Worm (Caenorhabditis elegans) whole organism, young adult: ENCODE results near the gene metl-6.

Experiments used
- B0261.1 ChIP-seq: sonication (generic microtip); optimal IDR thresholded peaks from 2 replicates; lab custom pipeline; 2016; ENCODE audit warnings: mild to moderate bottlenecking, missing genetic modification characterization, moderate library complexity, missing compliant biosample characterization
- B0336.3 ChIP-seq: fragments of 200-800 bp; sonication (Bioruptor generic); IDR thresholded peaks from 2 replicates; pipeline ENCODE4 v1.3.6; 2022; ENCODE audit warnings: missing genetic modification characterization, missing compliant biosample characterization
- D2030.7 ChIP-seq: fragments of 200-800 bp; sonication (Bioruptor generic); IDR thresholded peaks from 2 replicates; pipeline ENCODE4 v1.3.6; 2022; ENCODE audit warnings: missing genetic modification reagents, missing genetic modification characterization, missing compliant biosample characterization
- F22D6.2 ChIP-seq: sonication (generic microtip); optimal IDR thresholded peaks from 2 replicates; lab custom pipeline; 2016; ENCODE audit warnings: mild to moderate bottlenecking, missing genetic modification characterization, missing compliant biosample characterization
- F23B12.7 ChIP-seq: sonication (generic microtip); optimal IDR thresholded peaks from 2 replicates; lab custom pipeline; 2017; ENCODE audit warnings: missing genetic modification characterization, mild to moderate bottlenecking, missing compliant biosample characterization, antibody characterized with exemption, moderate library complexity; ENCODE audit not compliant: insufficient read depth
- F49E8.2 ChIP-seq: sonication (generic microtip); optimal IDR thresholded peaks from 3 replicates; lab custom pipeline; 2017; ENCODE audit warnings: missing genetic modification characterization, mild to moderate bottlenecking, missing compliant biosample characterization, antibody characterized with exemption, moderate library complexity; ENCODE audit not compliant: insufficient read depth
- F57A8.1 ChIP-seq: fragments of 200-800 bp; sonication (Bioruptor generic); optimal IDR thresholded peaks from 2 replicates; lab custom pipeline; 2018; ENCODE audit warnings: mild to moderate bottlenecking, missing genetic modification characterization, moderate library complexity, missing compliant biosample characterization
- F57C9.4 ChIP-seq: sonication (generic microtip); optimal IDR thresholded peaks from 2 replicates; lab custom pipeline; 2017; ENCODE audit warnings: mild to moderate bottlenecking, missing genetic modification characterization, missing compliant biosample characterization
- K11D2.4 ChIP-seq: fragments of 200-800 bp; sonication (Bioruptor generic); IDR thresholded peaks from 2 replicates; pipeline ENCODE4 v1.3.6; 2022; ENCODE audit warnings: missing genetic modification reagents, missing genetic modification characterization, missing compliant biosample characterization
- akir-1 ChIP-seq: fragments of 200-800 bp; sonication (Bioruptor generic); optimal IDR thresholded peaks from 2 replicates; lab custom pipeline; 2018; ENCODE audit warnings: mild to moderate bottlenecking, missing genetic modification characterization, moderate library complexity, missing compliant biosample characterization
- aptf-2 ChIP-seq: fragments of 200-800 bp; sonication (Bioruptor generic); conservative IDR thresholded peaks from 2 replicates; pipeline ENCODE4 v1.3.6; 2022; ENCODE audit warnings: missing genetic modification reagents, missing genetic modification characterization, missing compliant biosample characterization
- athp-1 ChIP-seq: sonication (generic microtip); optimal IDR thresholded peaks from 2 replicates; lab custom pipeline; 2017; ENCODE audit warnings: mild to moderate bottlenecking, missing genetic modification characterization, missing compliant biosample characterization
- attf-3 ChIP-seq: fragments of 200-800 bp; sonication (Bioruptor generic); conservative IDR thresholded peaks from 2 replicates; pipeline ENCODE4 v1.3.6; 2022; ENCODE audit warnings: missing genetic modification reagents, missing genetic modification characterization, missing compliant biosample characterization
- attf-6 ChIP-seq: fragments of 200-800 bp; sonication (Bioruptor generic); IDR thresholded peaks from 2 replicates; pipeline ENCODE4 v1.3.6; 2022; ENCODE audit warnings: missing genetic modification reagents, missing genetic modification characterization, missing compliant biosample characterization
- bed-2 ChIP-seq: fragments of 200-800 bp; sonication (Bioruptor generic); IDR thresholded peaks from 2 replicates; pipeline ENCODE4 v1.3.6; 2022; ENCODE audit warnings: missing genetic modification reagents, missing genetic modification characterization, missing compliant biosample characterization
- ccch-3 ChIP-seq: fragments of 200-800 bp; sonication (Bioruptor generic); optimal IDR thresholded peaks from 2 replicates; lab custom pipeline; 2018; ENCODE audit warnings: mild to moderate bottlenecking, missing genetic modification characterization, missing compliant biosample characterization
- ceh-58 ChIP-seq: fragments of 200-800 bp; sonication (Bioruptor generic); IDR thresholded peaks from 2 replicates; pipeline ENCODE4 v1.3.6; 2022; ENCODE audit warnings: missing genetic modification characterization, missing compliant biosample characterization
- dox-1 ChIP-seq: fragments of 200-800 bp; sonication (Bioruptor generic); IDR thresholded peaks from 2 replicates; pipeline ENCODE4 v1.3.6; 2022; ENCODE audit warnings: missing genetic modification reagents, missing genetic modification characterization, missing compliant biosample characterization
- dpl-1 ChIP-seq: fragments of 150-350 bp; optimal IDR thresholded peaks from 2 replicates; lab custom pipeline; 2014; ENCODE audit warnings: missing biosample characterization, missing genetic modification reagents, missing genetic modification characterization
- egl-18 ChIP-seq: fragments of 200-800 bp; sonication (Bioruptor generic); IDR thresholded peaks from 2 replicates; pipeline ENCODE4 v1.3.6; 2022; ENCODE audit warnings: missing genetic modification reagents, missing genetic modification characterization, missing compliant biosample characterization
- egl-44 ChIP-seq: fragments of 200-800 bp; sonication (Bioruptor generic); IDR thresholded peaks from 2 replicates; pipeline ENCODE4 v1.3.6; 2022; ENCODE audit warnings: missing genetic modification reagents, missing genetic modification characterization, missing compliant biosample characterization
- fkh-3 ChIP-seq: sonication (generic microtip); optimal IDR thresholded peaks from 2 replicates; lab custom pipeline; 2016; ENCODE audit warnings: mild to moderate bottlenecking, missing genetic modification characterization, missing compliant biosample characterization
- hmg-1.2 ChIP-seq: fragments of 200-800 bp; sonication (Bioruptor generic); IDR thresholded peaks from 2 replicates; pipeline ENCODE4 v1.3.6; 2022; ENCODE audit warnings: missing genetic modification reagents, missing genetic modification characterization, missing compliant biosample characterization
- let-526 ChIP-seq: fragments of 200-800 bp; sonication (Bioruptor generic); IDR thresholded peaks from 2 replicates; pipeline ENCODE4 v1.3.6; 2022; ENCODE audit warnings: missing genetic modification reagents, missing genetic modification characterization, missing compliant biosample characterization
- let-607 ChIP-seq, 2 experiments: fragments of 200-800 bp in 1 of 2; sonication (Bioruptor generic) in 1 of 2; sonication (generic microtip) in 1 of 2; optimal IDR thresholded peaks; 2 replicates each; lab custom pipeline; 2016 to 2018; ENCODE audit warnings: mild to moderate bottlenecking in 2 of 2, missing compliant biosample characterization in 2 of 2, missing genetic modification characterization in 2 of 2, moderate library complexity in 2 of 2, missing genotype in 1 of 2
- lin-40 ChIP-seq: sonication (generic microtip); optimal IDR thresholded peaks from 2 replicates; lab custom pipeline; 2016; ENCODE audit warnings: missing genetic modification characterization, mild to moderate bottlenecking, missing compliant biosample characterization, missing genotype, missing genetic modification reagents
- lsy-27 ChIP-seq: sonication (generic microtip); optimal IDR thresholded peaks from 2 replicates; lab custom pipeline; 2017; ENCODE audit warnings: missing genetic modification characterization, mild to moderate bottlenecking, missing compliant biosample characterization, antibody characterized with exemption, missing genotype, borderline replicate concordance; ENCODE audit not compliant: insufficient read depth
- madf-3 ChIP-seq: fragments of 200-800 bp; sonication (Bioruptor generic); IDR thresholded peaks from 2 replicates; pipeline ENCODE4 v1.3.6; 2022; ENCODE audit warnings: missing genetic modification reagents, missing genetic modification characterization, missing compliant biosample characterization
- madf-6 ChIP-seq: fragments of 200-800 bp; sonication (Bioruptor generic); IDR thresholded peaks from 2 replicates; pipeline ENCODE4 v1.3.6; 2022; ENCODE audit warnings: missing genetic modification reagents, missing genetic modification characterization, missing compliant biosample characterization
- mxl-1 ChIP-seq: sonication (generic microtip); optimal IDR thresholded peaks from 2 replicates; lab custom pipeline; 2016; ENCODE audit warnings: missing genetic modification characterization, missing compliant biosample characterization
- rec-8 ChIP-seq, 2 experiments: sonication (generic microtip); optimal IDR thresholded peaks; 2 replicates each; lab custom pipeline; 2016; ENCODE audit warnings: mild to moderate bottlenecking in 2 of 2, missing genetic modification characterization in 2 of 2, missing genetic modification reagents in 2 of 2, missing genotype in 2 of 2, missing biosample characterization in 1 of 2, missing compliant biosample characterization in 1 of 2, moderate library complexity in 1 of 2
- rpc-1 ChIP-seq, 2 experiments: fragments of 150-350 bp in 1 of 2; sonication (generic microtip) in 1 of 2; optimal IDR thresholded peaks; 2 replicates each; lab custom pipeline; 2014 to 2018; ENCODE audit warnings: missing biosample characterization in 1 of 2, missing genetic modification characterization in 1 of 2, missing genetic modification reagents in 1 of 2, missing genotype in 1 of 2
- snpc-1.1 ChIP-seq: sonication (generic microtip); optimal IDR thresholded peaks from 2 replicates; lab custom pipeline; 2017; ENCODE audit warnings: missing genetic modification characterization, mild to moderate bottlenecking, missing compliant biosample characterization, antibody characterized with exemption, moderate library complexity, missing genotype, missing genetic modification reagents; ENCODE audit not compliant: insufficient read depth
- snpc-1.3 ChIP-seq: sonication (generic microtip); optimal IDR thresholded peaks from 2 replicates; lab custom pipeline; 2017; ENCODE audit warnings: missing genetic modification characterization, mild to moderate bottlenecking, missing compliant biosample characterization, antibody characterized with exemption, moderate library complexity, missing genotype, missing genetic modification reagents; ENCODE audit not compliant: insufficient read depth
- tbx-9 ChIP-seq: sonication (generic microtip); optimal IDR thresholded peaks from 2 replicates; lab custom pipeline; 2016; ENCODE audit warnings: borderline replicate concordance, missing genetic modification characterization, inconsistent platforms, missing compliant biosample characterization
- tlf-1 ChIP-seq: fragments of 200-800 bp; sonication (Bioruptor generic); optimal IDR thresholded peaks from 2 replicates; lab custom pipeline; 2018; ENCODE audit warnings: mild to moderate bottlenecking, missing genetic modification characterization, missing compliant biosample characterization
- unc-130 ChIP-seq: sonication (generic microtip); optimal IDR thresholded peaks from 2 replicates; lab custom pipeline; 2016; ENCODE audit warnings: missing genetic modification reagents, missing genetic modification characterization, missing compliant biosample characterization
- xnd-1 ChIP-seq: sonication (generic microtip); optimal IDR thresholded peaks from 2 replicates; lab custom pipeline; 2016; ENCODE audit warnings: missing genotype, missing genetic modification reagents, missing genetic modification characterization, missing compliant biosample characterization
- zim-3 ChIP-seq: sonication (generic microtip); optimal IDR thresholded peaks from 2 replicates; lab custom pipeline; 2017; ENCODE audit warnings: mild to moderate bottlenecking, missing genetic modification characterization, moderate library complexity, missing compliant biosample characterization
- ztf-22 ChIP-seq: fragments of 200-800 bp; sonication (Bioruptor generic); optimal IDR thresholded peaks from 2 replicates; lab custom pipeline; 2018; ENCODE audit warnings: mild to moderate bottlenecking, missing genetic modification characterization, moderate library complexity, missing compliant biosample characterization
- ztf-25 ChIP-seq: fragments of 200-800 bp; sonication (Bioruptor generic); IDR thresholded peaks from 2 replicates; pipeline ENCODE4 v1.3.6; 2022; ENCODE audit warnings: missing genetic modification reagents, missing genetic modification characterization, missing compliant biosample characterization

The metl-6 gene

ce11 chrIII:3931423-3931822 lies 9.9 kb upstream of the metl-6 start, which contains the start of gene F37A8.2:
Gene F37A8.2 (minus strand): TSS chrIII:3931523.
- no peak for TF ChIP-seq attf-3 (GFP tag; lab: Robert Waterston, UW)
- no peak for TF ChIP-seq rpc-1 (optimal IDR thresholded peaks at IDR 0.05; lab: Kevin White, UChicago)
- TF ChIP-seq rpc-1 (tag; optimal IDR thresholded peaks at IDR 0.05; lab: Kevin White, UChicago), result no peak
- no peak for TF ChIP-seq ztf-25 (GFP tag; lab: Robert Waterston, UW)
- TF ChIP-seq let-607 (tag; optimal IDR thresholded peaks at IDR 0.05; lab: Kevin White, UChicago), result no peak
- TF ChIP-seq bed-2 (GFP tag; lab: Robert Waterston, UW), result no peak
- no peak for TF ChIP-seq rec-8 (tag; optimal IDR thresholded peaks at IDR 0.05; lab: Kevin White, UChicago)
- no peak for TF ChIP-seq F22D6.2 (tag; lab: Kevin White, UChicago)
- no peak for TF ChIP-seq akir-1 (GFP tag; lab: Kevin White, UChicago)
- no peak for TF ChIP-seq tbx-9 (tag; lab: Kevin White, UChicago)
- TF ChIP-seq ztf-22 (GFP tag; lab: Kevin White, UChicago), result no peak
- TF ChIP-seq mxl-1 (tag; lab: Kevin White, UChicago), result no peak
- TF ChIP-seq F49E8.2 (tag; lab: Kevin White, UChicago), result no peak
- no peak for TF ChIP-seq tlf-1 (GFP tag; lab: Kevin White, UChicago)
- TF ChIP-seq F57C9.4 (tag; lab: Kevin White, UChicago), result no peak
- TF ChIP-seq athp-1, result no peak
- TF ChIP-seq, all 124 proteins: peak for 0

ce11 chrIII:3928136-3928535 lies 6.6 kb upstream of the metl-6 start, which contains the start of gene F37A8.1:
Gene F37A8.1 (plus strand): TSS chrIII:3928436.
- TF ChIP-seq madf-6 (GFP tag; lab: Robert Waterston, UW), result no peak
- TF ChIP-seq ceh-58, result no peak
- TF ChIP-seq dpl-1 (GFP tag; lab: Kevin White, UChicago), result no peak
- no peak for TF ChIP-seq snpc-1.3
- no peak for TF ChIP-seq F23B12.7 (tag; lab: Kevin White, UChicago)
- no peak for TF ChIP-seq egl-44 (GFP tag; lab: Robert Waterston, UW)
- no peak for TF ChIP-seq hmg-1.2 (GFP tag; lab: Robert Waterston, UW)
- TF ChIP-seq, all 124 proteins: peak for 0

- TF ChIP-seq attf-6, result no peak
Measured at ce11 chrIII:3927450-3927849, 5.9 kb upstream of the metl-6 start.

- TF ChIP-seq zim-3 (no peak), B0336.3 (GFP tag; lab: Robert Waterston, UW) (no peak), K11D2.4 (GFP tag; lab: Robert Waterston, UW) (no peak), dox-1 (GFP tag; lab: Robert Waterston, UW) (no peak), D2030.7 (GFP tag; lab: Robert Waterston, UW) (no peak), athp-1 (no peak)
Measured at ce11 chrIII:3926801-3927200, 5.3 kb upstream of the metl-6 start.

- no peak for TF ChIP-seq lin-40 (tag; lab: Kevin White, UChicago)
- TF ChIP-seq unc-130 (GFP tag; lab: Kevin White, UChicago), result no peak
- TF ChIP-seq ccch-3 (GFP tag; lab: Kevin White, UChicago), result no peak
- TF ChIP-seq B0261.1, result no peak
- no peak for TF ChIP-seq snpc-1.3
- no peak for TF ChIP-seq let-526 (GFP tag; lab: Robert Waterston, UW)
- TF ChIP-seq ztf-25 (GFP tag; lab: Robert Waterston, UW), result no peak
- TF ChIP-seq madf-3 (GFP tag; lab: Robert Waterston, UW), result no peak
- no peak for TF ChIP-seq egl-18 (GFP tag; lab: Robert Waterston, UW)
- TF ChIP-seq snpc-1.1 (tag; lab: Kevin White, UChicago), result no peak
- TF ChIP-seq aptf-2 (GFP tag; lab: Robert Waterston, UW), result no peak
- no peak for TF ChIP-seq lsy-27 (tag; lab: Kevin White, UChicago)
- TF ChIP-seq F57A8.1 (GFP tag; lab: Kevin White, UChicago), result no peak
- no peak for TF ChIP-seq fkh-3 (tag; lab: Kevin White, UChicago)
- TF ChIP-seq xnd-1 (tag; lab: Kevin White, UChicago), result no peak
Measured at ce11 chrIII:3926116-3926515, 4.6 kb upstream of the metl-6 start, which contains the start of gene ZK1058.9. Gene ZK1058.9 (minus strand): TSS chrIII:3926216.
